Worm (Caenorhabditis elegans) whole organism, midembryonic: ENCODE measurements around the gene C08F11.13.
"Not testable (repeated sequence)": the region's sequence is repeated elsewhere in the genome, so short reads cannot be mapped to it uniquely, and the experiment has no call there.

ENCODE experiments used
- med-1 ChIP-seq: sonication (generic microtip); optimal IDR thresholded peaks from 2 replicates; lab custom pipeline; 2017; ENCODE audit warnings: missing genetic modification characterization, mild to moderate bottlenecking, missing compliant biosample characterization, antibody characterized with exemption, missing genetic modification reagents; ENCODE audit not compliant: insufficient read depth
- ztf-29 ChIP-seq: fragments of 200-800 bp; sonication (Bioruptor generic); IDR thresholded peaks from 2 replicates; pipeline ENCODE4 v1.3.6; 2022; ENCODE audit warnings: missing genetic modification reagents, missing genetic modification characterization, missing compliant biosample characterization

- not testable (repeated sequence) for TF ChIP-seq med-1 (GFP tag; lab: Kevin White, UChicago); ztf-29 (GFP tag; lab: Robert Waterston, UW)
Measured at ce11 chrIV:13651411-13651810, 41.7 kb upstream of the C08F11.13 start, which contains the start of gene C08F11.12.
